Worm (Caenorhabditis elegans) whole organism, L3 larva: ENCODE results near the gene blos-4.

Experiments
- ceh-16 ChIP-seq: sonication (generic microtip); optimal IDR thresholded peaks from 2 replicates; lab custom pipeline; 2017; ENCODE audit warnings: missing biosample characterization, missing genetic modification characterization
- ceh-82 ChIP-seq: fragments of 150-350 bp; optimal IDR thresholded peaks from 2 replicates; lab custom pipeline; 2014; ENCODE audit warnings: missing biosample characterization, missing genetic modification characterization
- ceh-9 ChIP-seq: sonication (generic microtip); optimal IDR thresholded peaks from 2 replicates; lab custom pipeline; 2018; ENCODE audit warnings: missing biosample characterization, missing genetic modification characterization
- egl-27 ChIP-seq: sonication (generic microtip); optimal IDR thresholded peaks from 4 replicates; lab custom pipeline; 2017; ENCODE audit warnings: missing biosample characterization, missing genetic modification reagents, missing genetic modification characterization
- egl-5 ChIP-seq: fragments of 150-350 bp; optimal IDR thresholded peaks from 2 replicates; lab custom pipeline; 2017; ENCODE audit warnings: missing biosample characterization, missing genetic modification reagents, missing genetic modification characterization, inconsistent platforms
- elt-1 ChIP-seq: fragments of 150-350 bp; optimal IDR thresholded peaks from 2 replicates; lab custom pipeline; 2014; ENCODE audit warnings: missing biosample characterization, missing genetic modification characterization
- elt-2 ChIP-seq: sonication (generic microtip); optimal IDR thresholded peaks from 2 replicates; lab custom pipeline; 2016; ENCODE audit warnings: missing genetic modification reagents, mild to moderate bottlenecking, missing genetic modification characterization, missing compliant biosample characterization
- elt-3 ChIP-seq, 3 experiments: fragments of 150-350 bp in 1 of 3; sonication (generic microtip) in 2 of 3; optimal IDR thresholded peaks; 2 replicates in 2 of 3; 4 replicates in 1 of 3; lab custom pipeline; 2014 to 2017; ENCODE audit warnings: missing biosample characterization in 3 of 3, missing genetic modification characterization in 3 of 3
- eor-1 ChIP-seq, 2 experiments: fragments of 150-350 bp; optimal IDR thresholded peaks; 2 replicates each; lab custom pipeline; 2014 to 2018; ENCODE audit warnings: missing biosample characterization in 2 of 2, missing genetic modification characterization in 2 of 2
- fkh-2 ChIP-seq: fragments of 150-350 bp; optimal IDR thresholded peaks from 2 replicates; lab custom pipeline; 2014; ENCODE audit warnings: missing biosample characterization, missing genetic modification reagents, missing genetic modification characterization
- hmg-11 ChIP-seq: sonication (generic microtip); optimal IDR thresholded peaks from 2 replicates; lab custom pipeline; 2016; ENCODE audit warnings: missing genetic modification characterization, missing compliant biosample characterization
- lin-39 ChIP-seq: fragments of 150-350 bp; optimal IDR thresholded peaks from 2 replicates; lab custom pipeline; 2018; ENCODE audit warnings: missing biosample characterization, missing genetic modification reagents, missing genetic modification characterization
- lsy-12 ChIP-seq: sonication (generic microtip); optimal IDR thresholded peaks from 2 replicates; lab custom pipeline; 2016; ENCODE audit warnings: mild to moderate bottlenecking, missing genetic modification characterization, missing compliant biosample characterization
- nhr-11 ChIP-seq: fragments of 150-350 bp; optimal IDR thresholded peaks from 2 replicates; lab custom pipeline; 2014; ENCODE audit warnings: missing biosample characterization, missing genetic modification characterization
- nhr-12 ChIP-seq: fragments of 150-350 bp; optimal IDR thresholded peaks from 2 replicates; lab custom pipeline; 2014; ENCODE audit warnings: missing biosample characterization, missing genetic modification characterization
- nhr-23 ChIP-seq: fragments of 150-350 bp; optimal IDR thresholded peaks from 2 replicates; lab custom pipeline; 2014; ENCODE audit warnings: missing biosample characterization, missing genetic modification reagents, missing genetic modification characterization
- nhr-237 ChIP-seq: fragments of 150-350 bp; optimal IDR thresholded peaks from 2 replicates; lab custom pipeline; 2014; ENCODE audit warnings: missing biosample characterization, missing genetic modification characterization
- nhr-25 ChIP-seq: sonication (generic microtip); optimal IDR thresholded peaks from 2 replicates; lab custom pipeline; 2017; ENCODE audit warnings: missing biosample characterization, missing genetic modification characterization
- nhr-28 ChIP-seq: fragments of 150-350 bp; optimal IDR thresholded peaks from 2 replicates; lab custom pipeline; 2014; ENCODE audit warnings: missing biosample characterization, missing genetic modification characterization
- nhr-67 ChIP-seq: fragments of 150-350 bp; optimal IDR thresholded peaks from 2 replicates; lab custom pipeline; 2014; ENCODE audit warnings: missing biosample characterization, missing genetic modification characterization
- pha-4 ChIP-seq: fragments of 150-350 bp; optimal IDR thresholded peaks from 2 replicates; lab custom pipeline; 2014; ENCODE audit warnings: missing biosample characterization, missing genetic modification reagents, missing genetic modification characterization
- pqm-1 ChIP-seq: fragments of 150-350 bp; optimal IDR thresholded peaks from 2 replicates; lab custom pipeline; 2017; ENCODE audit warnings: missing biosample characterization, missing genetic modification characterization, inconsistent platforms
- skn-1 ChIP-seq: fragments of 150-350 bp; optimal IDR thresholded peaks from 2 replicates; lab custom pipeline; 2014; ENCODE audit warnings: missing biosample characterization, missing genetic modification characterization
- unc-39 ChIP-seq: sonication (generic microtip); optimal IDR thresholded peaks from 4 replicates; lab custom pipeline; 2017; ENCODE audit warnings: missing biosample characterization, missing genetic modification characterization
- zag-1 ChIP-seq: fragments of 150-350 bp; optimal IDR thresholded peaks from 2 replicates; lab custom pipeline; 2014; ENCODE audit warnings: missing biosample characterization, missing genetic modification characterization
- ztf-11 ChIP-seq: fragments of 150-350 bp; optimal IDR thresholded peaks from 2 replicates; lab custom pipeline; 2014; ENCODE audit warnings: missing biosample characterization, missing genetic modification characterization

blos-4 gene

ce11 chrII:6230116-6230515 lies 14.9 kb upstream of the blos-4 start:
- TF ChIP-seq nhr-11 (tag; lab: Kevin White, UChicago) (no peak), elt-2 (tag; lab: Kevin White, UChicago) (no peak), zag-1 (tag; lab: Kevin White, UChicago) (no peak)

ce11 chrII:6235432-6236092 lies 9.5 kb upstream of the blos-4 start, which contains the start of gene T24H7.9:
TSS of gene T24H7.9 (minus strand) at chrII:6235505.
- TF ChIP-seq elt-2 (tag; lab: Kevin White, UChicago), result peak; percentile 47
- peak; percentile 68 for TF ChIP-seq pha-4 (tag; lab: Kevin White, UChicago)
- TF ChIP-seq ceh-9, result no peak
- TF ChIP-seq elt-3 (tag; optimal IDR thresholded peaks at IDR 0.05; lab: Kevin White, UChicago), result no peak
- TF ChIP-seq elt-1 (tag; lab: Kevin White, UChicago), result no peak
- peak; percentile 30 for TF ChIP-seq nhr-25 (tag; lab: Kevin White, UChicago)

- peak; percentile 87 for TF ChIP-seq pha-4 (tag; lab: Kevin White, UChicago)
- TF ChIP-seq nhr-25 (tag; lab: Kevin White, UChicago), result no peak
- peak; percentile 81 for TF ChIP-seq elt-1 (tag; lab: Kevin White, UChicago)
Measured at ce11 chrII:6236093-6236945, 8.7 kb upstream of the blos-4 start.

ce11 chrII:6241758-6242157 lies 3.3 kb upstream of the blos-4 start, which contains the start of gene T24H7.8:
TSS of gene T24H7.8 (plus strand) at chrII:6242058.
- TF ChIP-seq nhr-23 (tag; lab: Kevin White, UChicago) (no peak), zag-1 (tag; lab: Kevin White, UChicago) (no peak), egl-5 (tag; lab: Kevin White, UChicago) (no peak), egl-27 (tag; lab: Kevin White, UChicago) (no peak), nhr-67 (tag; lab: Kevin White, UChicago) (no peak), fkh-2 (no peak), lin-39 (tag; lab: Kevin White, UChicago) (no peak), skn-1 (tag; lab: Kevin White, UChicago) (no peak), elt-3 (tag; optimal IDR thresholded peaks at IDR 0.05; lab: Kevin White, UChicago) (no peak), unc-39 (no peak)

- TF ChIP-seq lsy-12 (tag; lab: Kevin White, UChicago), result no peak
- TF ChIP-seq pqm-1 (tag; lab: Kevin White, UChicago), result peak; percentile 69
- TF ChIP-seq nhr-67 (tag; lab: Kevin White, UChicago), result no peak
- TF ChIP-seq hmg-11 (tag; lab: Kevin White, UChicago), result no peak
- TF ChIP-seq elt-1 (tag; lab: Kevin White, UChicago), result no peak
- TF ChIP-seq ceh-82 (tag; lab: Kevin White, UChicago), result no peak
- TF ChIP-seq ceh-9, result no peak
- TF ChIP-seq ztf-11 (tag; lab: Kevin White, UChicago), result no peak
- TF ChIP-seq elt-2 (tag; lab: Kevin White, UChicago), result peak; percentile 49
Measured at ce11 chrII:6244171-6244570, 878 bp upstream of the blos-4 start, which contains the start of gene tat-4. TSS of gene tat-4 (minus strand) at chrII:6244287.

- TF ChIP-seq elt-1 (tag; lab: Kevin White, UChicago) (no peak), ceh-82 (tag; lab: Kevin White, UChicago) (no peak), egl-27 (tag; lab: Kevin White, UChicago) (no peak), ceh-16 (no peak), fkh-2 (no peak), elt-2 (tag; lab: Kevin White, UChicago) (no peak), ztf-11 (tag; lab: Kevin White, UChicago) (no peak), unc-39 (no peak), skn-1 (tag; lab: Kevin White, UChicago) (no peak), nhr-237 (tag; lab: Kevin White, UChicago) (no peak), nhr-28 (tag; lab: Kevin White, UChicago) (no peak), nhr-12 (no peak), eor-1 (tag; optimal IDR thresholded peaks at IDR 0.05; lab: Kevin White, UChicago) (no peak)
Measured at ce11 chrII:6246054-6246453, 1.0 kb downstream of the blos-4 start, which contains the start of gene lelo-1. TSS of gene lelo-1 (plus strand) at chrII:6246354.
